Fruit fly (Drosophila melanogaster): Measurements from ENCODE around the gene CG15739.

DNA sequence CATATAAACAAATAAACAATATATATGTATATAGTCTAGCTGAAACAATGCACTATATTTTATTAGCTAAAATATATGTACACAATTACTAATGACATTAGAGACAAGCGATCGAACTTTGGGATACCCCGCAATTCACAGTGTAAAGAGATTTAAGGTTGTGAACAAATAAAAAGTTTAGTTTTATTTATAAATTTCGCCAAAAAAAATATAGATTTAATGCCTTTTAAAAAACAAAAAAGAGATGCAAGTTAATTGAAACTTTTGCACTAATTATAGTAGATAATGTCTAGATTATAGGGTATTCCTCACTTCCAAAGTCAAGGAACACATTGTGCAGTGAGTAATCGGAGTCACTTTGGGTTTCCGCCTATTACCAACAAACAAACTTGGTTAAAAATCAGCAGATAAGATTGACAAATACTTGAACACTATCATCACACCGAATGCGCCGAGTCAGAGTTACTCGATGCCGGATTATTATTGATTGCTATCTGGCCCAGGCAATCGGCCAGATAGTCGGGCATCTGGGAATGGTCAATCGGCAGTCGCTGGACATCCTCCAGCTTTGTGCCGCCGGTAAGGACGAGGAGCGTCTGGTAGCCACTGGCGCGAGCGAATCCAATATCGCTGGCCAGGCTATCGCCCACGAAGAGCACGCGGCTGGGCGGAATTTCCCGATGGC lies 2.2 kb downstream of the CG15739 start:
- no peak for TF ChIP-seq Sox102F (GFP tag; optimal IDR thresholded peaks at IDR 0.05)
- TF ChIP-seq dmrt99B (tag; optimal IDR thresholded peaks at IDR 0.05): no peak
- no peak for TF ChIP-seq Hand (GFP tag; optimal IDR thresholded peaks at IDR 0.05)
- no peak for TF ChIP-seq CG9437 (GFP tag; optimal IDR thresholded peaks at IDR 0.05)
- TF ChIP-seq CG14667 (GFP tag; IDR thresholded peaks at IDR 0.05): no peak
- no peak for TF ChIP-seq Oli (tag; optimal IDR thresholded peaks at IDR 0.05)
- no peak for TF ChIP-seq btn (GFP tag; optimal IDR thresholded peaks at IDR 0.05)
- TF ChIP-seq hth (optimal IDR thresholded peaks at IDR 0.05): no peak
- no peak for TF ChIP-seq vnd (GFP tag; IDR thresholded peaks at IDR 0.05; ENCODE audit: partially characterized antibody)

All from whole organism, embryonic.